Fruit fly (Drosophila melanogaster) whole organism, embryonic: Measurements from ENCODE around the gene CG12020.

Experiments used
- Atf-2 ChIP-seq: fragments of 200-800 bp; sonication (Bioruptor generic); optimal IDR thresholded peaks from 2 replicates; lab custom pipeline; 2016; ENCODE audit warnings: missing biosample characterization, missing genetic modification characterization
- B-H2 ChIP-seq: fragments of 200-800 bp; sonication (Bioruptor generic); optimal IDR thresholded peaks from 2 replicates; lab custom pipeline; 2018; ENCODE audit warnings: missing biosample characterization, mild to moderate bottlenecking, missing genetic modification characterization
- Bdp1 ChIP-seq: fragments of 200-800 bp; sonication (Bioruptor generic); optimal IDR thresholded peaks from 3 replicates; lab custom pipeline; 2016; ENCODE audit warnings: missing biosample characterization, missing genetic modification characterization
- CG10462 ChIP-seq: fragments of 200-800 bp; sonication (Bioruptor generic); optimal IDR thresholded peaks from 2 replicates; lab custom pipeline; 2016; ENCODE audit warnings: missing biosample characterization, missing genetic modification characterization
- CG11560 ChIP-seq: fragments of 200-800 bp; sonication (Bioruptor generic); IDR thresholded peaks from 3 replicates; pipeline ENCODE4 v1.3.6; 2022; ENCODE audit warnings: missing biosample characterization, missing genetic modification characterization
- CG12071 ChIP-seq: fragments of 200-800 bp; sonication (Bioruptor generic); optimal IDR thresholded peaks from 3 replicates; lab custom pipeline; 2018; ENCODE audit warnings: missing biosample characterization, mild to moderate bottlenecking, missing genetic modification characterization
- CG14860 ChIP-seq: fragments of 200-800 bp; sonication (Bioruptor generic); IDR thresholded peaks from 3 replicates; pipeline ENCODE4 v1.3.6; 2022; ENCODE audit warnings: missing biosample characterization, missing genetic modification characterization; ENCODE audit not compliant: partially characterized antibody
- CG17359 ChIP-seq: fragments of 200-800 bp; sonication (Bioruptor generic); optimal IDR thresholded peaks from 3 replicates; lab custom pipeline; 2018; ENCODE audit warnings: missing biosample characterization, mild to moderate bottlenecking, missing genetic modification characterization, moderate library complexity
- CG18619 ChIP-seq: fragments of 200-800 bp; sonication (Bioruptor generic); optimal IDR thresholded peaks from 3 replicates; lab custom pipeline; 2017; ENCODE audit warnings: missing biosample characterization, mild to moderate bottlenecking, missing genetic modification characterization
- CG3847 ChIP-seq: fragments of 200-800 bp; sonication (Bioruptor generic); IDR thresholded peaks from 2 replicates; pipeline ENCODE4 v1.3.6; 2022; ENCODE audit warnings: missing biosample characterization, missing genetic modification characterization
- CG4360 ChIP-seq: fragments of 200-800 bp; sonication (Bioruptor generic); IDR thresholded peaks from 2 replicates; pipeline ENCODE4 v1.3.6; 2022; ENCODE audit warnings: missing biosample characterization, missing genetic modification characterization
- CG4617 ChIP-seq: fragments of 200-800 bp; sonication (Bioruptor generic); optimal IDR thresholded peaks from 3 replicates; lab custom pipeline; 2016; ENCODE audit warnings: missing biosample characterization, missing genetic modification characterization, borderline replicate concordance
- CG7839 ChIP-seq: fragments of 200-800 bp; sonication (Bioruptor generic); optimal IDR thresholded peaks from 3 replicates; lab custom pipeline; 2018; ENCODE audit warnings: missing biosample characterization, mild to moderate bottlenecking, missing genetic modification characterization, moderate library complexity
- CG8281 ChIP-seq: fragments of 200-800 bp; sonication (Bioruptor generic); optimal IDR thresholded peaks from 2 replicates; lab custom pipeline; 2018; ENCODE audit warnings: missing biosample characterization, mild to moderate bottlenecking, missing genetic modification characterization, moderate library complexity
- CG8290 ChIP-seq, 3 experiments: fragments of 200-800 bp; sonication (Bioruptor generic); optimal IDR thresholded peaks; 2 replicates each; lab custom pipeline; 2016 to 2019; ENCODE audit warnings: missing biosample characterization in 3 of 3, missing genetic modification characterization in 3 of 3, mild to moderate bottlenecking in 2 of 3, moderate library complexity in 1 of 3
- CG8478 ChIP-seq: fragments of >200 bp; optimal IDR thresholded peaks from 2 replicates; lab custom pipeline; 2018
- Dad ChIP-seq: fragments of 200-800 bp; sonication (Bioruptor generic); optimal IDR thresholded peaks from 3 replicates; lab custom pipeline; 2016; ENCODE audit warnings: missing biosample characterization, missing genetic modification characterization
- Dbx ChIP-seq: fragments of 200-800 bp; sonication (Bioruptor generic); IDR thresholded peaks from 3 replicates; pipeline ENCODE4 v1.3.6; 2022; ENCODE audit warnings: missing biosample characterization, missing genetic modification characterization
- Dip2 ChIP-seq: fragments of 200-800 bp; sonication (Bioruptor generic); IDR thresholded peaks from 2 replicates; pipeline ENCODE4 v1.3.6; 2022; ENCODE audit warnings: missing biosample characterization, missing genetic modification characterization
- Elba2 ChIP-seq: fragments of 200-800 bp; sonication (Bioruptor generic); optimal IDR thresholded peaks from 3 replicates; lab custom pipeline; 2016; ENCODE audit warnings: missing biosample characterization, missing genetic modification characterization
- Gsc ChIP-seq: fragments of 200-800 bp; sonication (Bioruptor generic); IDR thresholded peaks from 2 replicates; pipeline ENCODE4 v1.3.6; 2022; ENCODE audit warnings: missing biosample characterization, missing genetic modification characterization
- Lpt ChIP-seq: fragments of >200 bp; optimal IDR thresholded peaks from 2 replicates; lab custom pipeline; 2018; ENCODE audit warnings: missing biosample characterization, missing genetic modification characterization
- Max ChIP-seq: fragments of 200-800 bp; sonication (Bioruptor generic); optimal IDR thresholded peaks from 2 replicates; lab custom pipeline; 2016; ENCODE audit warnings: missing biosample characterization, mild to moderate bottlenecking, missing genetic modification characterization
- Opbp ChIP-seq: fragments of 200-800 bp; sonication (Bioruptor generic); IDR thresholded peaks from 3 replicates; pipeline ENCODE4 v1.3.6; 2022; ENCODE audit warnings: missing biosample characterization, missing genetic modification characterization; ENCODE audit not compliant: partially characterized antibody
- Sry-δ ChIP-seq: fragments of 200-800 bp; sonication (Bioruptor generic); optimal IDR thresholded peaks from 2 replicates; lab custom pipeline; 2016; ENCODE audit warnings: missing biosample characterization, missing genetic modification characterization
- Ssrp ChIP-seq: fragments of 200-800 bp; sonication (Bioruptor generic); optimal IDR thresholded peaks from 2 replicates; lab custom pipeline; 2018; ENCODE audit warnings: missing biosample characterization, mild to moderate bottlenecking, missing genetic modification characterization, moderate library complexity
- Xrp1 ChIP-seq: fragments of 200-800 bp; sonication (Bioruptor generic); IDR thresholded peaks from 2 replicates; pipeline ENCODE4 v1.3.6; 2022; ENCODE audit warnings: missing biosample characterization, missing genetic modification characterization
- ac ChIP-seq: fragments of 200-800 bp; sonication (Bioruptor generic); optimal IDR thresholded peaks from 3 replicates; lab custom pipeline; 2017; ENCODE audit warnings: missing biosample characterization, mild to moderate bottlenecking, missing genetic modification characterization
- cato ChIP-seq: fragments of 200-800 bp; sonication (Bioruptor generic); optimal IDR thresholded peaks from 2 replicates; lab custom pipeline; 2016; ENCODE audit warnings: missing biosample characterization, missing genetic modification characterization, borderline replicate concordance
- corto ChIP-seq: fragments of 200-800 bp; sonication (Bioruptor generic); optimal IDR thresholded peaks from 2 replicates; lab custom pipeline; 2016; ENCODE audit warnings: missing biosample characterization, mild to moderate bottlenecking, missing genetic modification characterization, moderate library complexity
- cwo ChIP-seq: fragments of 200-800 bp; sonication (Bioruptor generic); optimal IDR thresholded peaks from 3 replicates; lab custom pipeline; 2017; ENCODE audit warnings: missing biosample characterization, missing genetic modification characterization, mild to moderate bottlenecking, moderate library complexity, missing genetic modification reagents
- ewg ChIP-seq: fragments of 200-800 bp; sonication (Bioruptor generic); optimal IDR thresholded peaks from 3 replicates; lab custom pipeline; 2017; ENCODE audit warnings: mild to moderate bottlenecking, missing biosample characterization, missing genetic modification reagents, missing genetic modification characterization
- gem ChIP-seq: fragments of 200-800 bp; sonication (Bioruptor generic); optimal IDR thresholded peaks from 2 replicates; lab custom pipeline; 2019; ENCODE audit warnings: missing biosample characterization, mild to moderate bottlenecking, missing genetic modification characterization, moderate library complexity
- hbn ChIP-seq: fragments of 200-800 bp; sonication (Bioruptor generic); IDR thresholded peaks from 2 replicates; pipeline ENCODE4 v1.3.6; 2022; ENCODE audit warnings: missing biosample characterization, missing genetic modification characterization; ENCODE audit not compliant: partially characterized antibody
- inv ChIP-seq: fragments of 200-800 bp; sonication (Bioruptor generic); IDR thresholded peaks from 2 replicates; pipeline ENCODE4 v1.3.6; 2022; ENCODE audit warnings: missing biosample characterization, missing genetic modification characterization; ENCODE audit not compliant: partially characterized antibody
- kah ChIP-seq: fragments of 200-800 bp; sonication (Bioruptor generic); optimal IDR thresholded peaks from 2 replicates; lab custom pipeline; 2018; ENCODE audit warnings: missing biosample characterization, mild to moderate bottlenecking, missing genetic modification characterization
- kay ChIP-seq: fragments of 200-800 bp; sonication (Bioruptor generic); optimal IDR thresholded peaks from 2 replicates; lab custom pipeline; 2016; ENCODE audit warnings: missing biosample characterization, missing genetic modification characterization
- lilli ChIP-seq: fragments of 200-800 bp; sonication (Bioruptor generic); optimal IDR thresholded peaks from 3 replicates; lab custom pipeline; 2016; ENCODE audit warnings: missing biosample characterization, missing genetic modification characterization
- maf-S ChIP-seq: fragments of 200-800 bp; sonication (Bioruptor generic); optimal IDR thresholded peaks from 2 replicates; lab custom pipeline; 2016; ENCODE audit warnings: missing biosample characterization, missing genetic modification characterization
- mirr ChIP-seq: fragments of 200-800 bp; sonication (Bioruptor generic); optimal IDR thresholded peaks from 3 replicates; lab custom pipeline; 2018; ENCODE audit warnings: missing biosample characterization, mild to moderate bottlenecking, missing genetic modification characterization
- pum ChIP-seq: fragments of 200-800 bp; sonication (Bioruptor generic); optimal IDR thresholded peaks from 2 replicates; lab custom pipeline; 2016; ENCODE audit warnings: missing biosample characterization, missing genetic modification characterization
- pzg ChIP-seq: fragments of 200-800 bp; sonication (Bioruptor generic); optimal IDR thresholded peaks from 3 replicates; lab custom pipeline; 2018; ENCODE audit warnings: missing biosample characterization, mild to moderate bottlenecking, missing genetic modification characterization, moderate library complexity
- schlank ChIP-seq: fragments of 200-800 bp; sonication (Bioruptor generic); optimal IDR thresholded peaks from 2 replicates; lab custom pipeline; 2018; ENCODE audit warnings: missing biosample characterization, mild to moderate bottlenecking, missing genetic modification characterization
- sens ChIP-seq: fragments of 200-800 bp; sonication (Bioruptor generic); peaks from one replicate; lab custom pipeline; 2016; ENCODE audit warnings: missing biosample characterization, missing genetic modification characterization
- slbo ChIP-seq: fragments of 200-800 bp; sonication (Bioruptor generic); IDR thresholded peaks from 2 replicates; pipeline ENCODE4 v1.3.6; 2022; ENCODE audit warnings: missing biosample characterization, missing genetic modification characterization
- sob ChIP-seq: fragments of 200-800 bp; sonication (Bioruptor generic); IDR thresholded peaks from 2 replicates; pipeline ENCODE4 v1.3.6; 2022; ENCODE audit warnings: missing biosample characterization, missing genetic modification characterization
- sr ChIP-seq: fragments of 200-800 bp; sonication (Bioruptor generic); IDR thresholded peaks from 3 replicates; pipeline ENCODE4 v1.3.6; 2022; ENCODE audit warnings: missing biosample characterization, missing genetic modification characterization
- sug ChIP-seq: fragments of 200-800 bp; optimal IDR thresholded peaks from 2 replicates; lab custom pipeline; 2019; ENCODE audit warnings: missing biosample characterization, mild to moderate bottlenecking, missing genetic modification characterization, moderate library complexity
- tin ChIP-seq: fragments of 200-800 bp; sonication (Bioruptor generic); optimal IDR thresholded peaks from 3 replicates; lab custom pipeline; 2016; ENCODE audit warnings: missing biosample characterization, missing genetic modification characterization
- twi ChIP-seq: fragments of 200-800 bp; optimal IDR thresholded peaks from 2 replicates; lab custom pipeline; 2019; ENCODE audit warnings: missing biosample characterization, mild to moderate bottlenecking, missing genetic modification characterization, moderate library complexity
- unc-4 ChIP-seq: fragments of 200-800 bp; sonication (Bioruptor generic); IDR thresholded peaks from 2 replicates; pipeline ENCODE4 v1.3.6; 2022; ENCODE audit warnings: missing biosample characterization, missing genetic modification characterization; ENCODE audit not compliant: partially characterized antibody
- wor ChIP-seq: fragments of 200-800 bp; sonication (Bioruptor generic); IDR thresholded peaks from 2 replicates; pipeline ENCODE4 v1.3.6; 2022; ENCODE audit warnings: missing biosample characterization, missing genetic modification characterization

Gene CG12020

DNA sequence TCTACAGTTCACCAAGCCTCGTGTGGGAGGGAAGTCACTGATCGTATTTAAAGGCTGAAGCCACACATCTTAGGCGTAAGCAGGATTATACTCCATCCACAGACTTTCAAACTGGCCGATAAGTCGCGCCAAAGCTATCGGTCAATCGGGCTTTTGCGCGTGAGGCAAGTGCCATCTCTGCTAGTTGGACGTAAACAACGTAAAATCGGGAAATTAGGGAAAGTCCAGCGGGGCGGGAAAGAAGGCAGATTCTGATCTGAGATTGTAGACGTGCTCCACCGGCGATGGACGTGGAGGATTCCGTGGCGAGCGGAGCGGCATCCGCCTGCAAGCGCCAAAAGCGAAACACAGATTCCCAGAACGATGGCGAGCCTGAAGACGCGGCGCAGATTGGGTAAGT, 41.0 kb upstream of the CG12020 start, which contains the start of gene CG8001 (continued):
- TF ChIP-seq CG8290 (GFP tag; optimal IDR thresholded peaks at IDR 0.05; lab: Kevin White, UChicago) (no peak), CG8290 (tag; optimal IDR thresholded peaks at IDR 0.05; lab: Kevin White, UChicago) (no peak), mirr (GFP tag; lab: Kevin White, UChicago) (no peak), lilli (GFP tag; lab: Kevin White, UChicago) (no peak), CG4360 (GFP tag; lab: Robert Waterston, UW) (no peak), maf-S (no peak), sens (GFP tag; lab: Kevin White, UChicago) (no peak), Bdp1 (no peak), kay (no peak), kah (no peak), CG11560 (tag; lab: Robert Waterston, UW) (no peak), Dbx (GFP tag; lab: Robert Waterston, UW) (no peak), schlank (tag; lab: Kevin White, UChicago) (no peak), corto (no peak), sr (GFP tag; lab: Robert Waterston, UW) (no peak), gem (tag; lab: Kevin White, UChicago) (no peak), Opbp (GFP tag; lab: Robert Waterston, UW) (peak; percentile 49; the same call in 2 of the 3 replicates), Xrp1 (GFP tag; lab: Robert Waterston, UW) (no peak), cwo (GFP tag; lab: Kevin White, UChicago) (no peak), inv (GFP tag; lab: Robert Waterston, UW) (peak; percentile 28; the same call in 1 of the 2 replicates), Max (GFP tag; lab: Kevin White, UChicago) (no peak), pzg (GFP tag; lab: Kevin White, UChicago) (peak; percentile 45), B-H2 (GFP tag; lab: Kevin White, UChicago) (no peak), CG4617 (GFP tag; lab: Kevin White, UChicago) (no peak), slbo (GFP tag; lab: Robert Waterston, UW) (no peak), CG7839 (tag; lab: Kevin White, UChicago) (no peak), Gsc (no peak), Atf-2 (no peak), wor (GFP tag; lab: Robert Waterston, UW) (no peak), Dad (GFP tag; lab: Kevin White, UChicago) (no peak), Lpt (GFP tag; lab: Kevin White, UChicago) (no peak), ac (no peak), unc-4 (peak; percentile 71), sob (GFP tag; lab: Robert Waterston, UW) (peak; percentile 31; the same call in 1 of the 2 replicates), pum (GFP tag; lab: Kevin White, UChicago) (no peak), CG14860 (GFP tag; lab: Robert Waterston, UW) (0 out of 3 replicates have a peak, but pooled peaks have one; percentile 37), CG8478 (lab: Kevin White, UChicago) (no peak), Sry-δ (peak; percentile 83), CG3847 (GFP tag; lab: Robert Waterston, UW) (no peak), Dip2 (GFP tag; lab: Robert Waterston, UW) (no peak), twi (tag; lab: Kevin White, UChicago) (no peak), ewg (GFP tag; lab: Kevin White, UChicago) (no peak), CG18619 (GFP tag; lab: Kevin White, UChicago) (no peak), Ssrp (tag; lab: Kevin White, UChicago) (no peak), hbn (GFP tag; lab: Robert Waterston, UW) (peak; percentile 66), Elba2 (GFP tag; lab: Kevin White, UChicago) (no peak), sug (no peak), CG12071 (GFP tag; lab: Kevin White, UChicago) (no peak), CG10462 (GFP tag; lab: Kevin White, UChicago) (no peak), CG8281 (tag; lab: Kevin White, UChicago) (no peak), tin (no peak), CG17359 (tag; lab: Kevin White, UChicago) (no peak), cato (GFP tag; lab: Kevin White, UChicago) (no peak)
